Fruit fly (Drosophila melanogaster) Kc167 (cell line): Measurements from ENCODE around the gene cac.

ENCODE experiments used
- Sin3A ChIP-seq: fragments of >200 bp; optimal IDR thresholded peaks from 2 replicates; lab custom pipeline; 2018; ENCODE audit warnings: missing external identifiers
- insv ChIP-seq: fragments of >200 bp; optimal IDR thresholded peaks from 3 replicates; lab custom pipeline; 2018; ENCODE audit warnings: missing external identifiers
- psq ChIP-seq: fragments of >200 bp; optimal IDR thresholded peaks from 2 replicates; lab custom pipeline; 2017; ENCODE audit warnings: missing external identifiers

dm6 chrX:11894198-11894597, 90.7 kb downstream of the cac start:
- TF ChIP-seq Sin3A (lab: Kevin White, UChicago) (no peak), insv (lab: Kevin White, UChicago) (no peak), psq (lab: Kevin White, UChicago) (no peak)
